Fruit fly (Drosophila melanogaster) Kc167 (cell line): ENCODE data around the gene Mesh1.

Source experiments
- Sin3A ChIP-seq: fragments of >200 bp; optimal IDR thresholded peaks from 2 replicates; lab custom pipeline; 2018; ENCODE audit warnings: missing external identifiers
- h ChIP-seq: fragments of >200 bp; optimal IDR thresholded peaks from 3 replicates; lab custom pipeline; 2018; ENCODE audit warnings: missing external identifiers
- insv ChIP-seq: fragments of >200 bp; optimal IDR thresholded peaks from 3 replicates; lab custom pipeline; 2018; ENCODE audit warnings: missing external identifiers
- psq ChIP-seq: fragments of >200 bp; optimal IDR thresholded peaks from 2 replicates; lab custom pipeline; 2017; ENCODE audit warnings: missing external identifiers
- ttk ChIP-seq: sonication (Bioruptor generic); optimal IDR thresholded peaks from 2 replicates; lab custom pipeline; 2017; ENCODE audit warnings: missing external identifiers

dm6 chr3R:29218001-29218400 lies 15.7 kb upstream of the Mesh1 start:
- TF ChIP-seq psq (no peak), Sin3A (lab: Kevin White, UChicago) (no peak), insv (lab: Kevin White, UChicago) (no peak), ttk (no peak), h (no peak)
